Fruit fly (Drosophila melanogaster) whole organism, prepupa: ENCODE results near the gene Rev1.

Source experiments
- CG10631 ChIP-seq: fragments of 200-800 bp; sonication (Bioruptor generic); optimal IDR thresholded peaks from 2 replicates; lab custom pipeline; 2016; ENCODE audit warnings: missing biosample characterization, missing genetic modification characterization
- CG11762 ChIP-seq: fragments of 200-800 bp; sonication (Bioruptor generic); optimal IDR thresholded peaks from 3 replicates; lab custom pipeline; 2016; ENCODE audit warnings: missing biosample characterization, missing genetic modification characterization; ENCODE audit not compliant: insufficient read depth
- CG11902 ChIP-seq: fragments of 200-800 bp; sonication (Bioruptor generic); optimal IDR thresholded peaks from 3 replicates; lab custom pipeline; 2016; ENCODE audit warnings: missing biosample characterization, missing genetic modification characterization
- CG15336 ChIP-seq: fragments of 200-800 bp; sonication (Bioruptor generic); IDR thresholded peaks from 2 replicates; pipeline ENCODE4 v1.3.6; 2022; ENCODE audit warnings: missing biosample characterization, missing genetic modification characterization
- CG1621 ChIP-seq: fragments of 200-800 bp; sonication (Bioruptor generic); optimal IDR thresholded peaks from 3 replicates; lab custom pipeline; 2018; ENCODE audit warnings: missing biosample characterization, mild to moderate bottlenecking, missing genetic modification characterization
- CG16779 ChIP-seq: fragments of 200-800 bp; sonication (Bioruptor generic); optimal IDR thresholded peaks from 3 replicates; lab custom pipeline; 2017; ENCODE audit warnings: missing biosample characterization, mild to moderate bottlenecking, missing genetic modification characterization
- CG3032 ChIP-seq: fragments of 200-800 bp; optimal IDR thresholded peaks from 2 replicates; lab custom pipeline; 2019; ENCODE audit warnings: missing biosample characterization, mild to moderate bottlenecking, missing genetic modification characterization, moderate library complexity
- CG32006 ChIP-seq: fragments of 200-800 bp; sonication (Bioruptor generic); optimal IDR thresholded peaks from 3 replicates; lab custom pipeline; 2017; ENCODE audit warnings: missing biosample characterization, mild to moderate bottlenecking, missing genetic modification characterization
- CG3919 ChIP-seq: fragments of 200-800 bp; sonication (Bioruptor generic); optimal IDR thresholded peaks from 3 replicates; lab custom pipeline; 2016; ENCODE audit warnings: missing biosample characterization, missing genetic modification characterization
- CG6163 ChIP-seq: fragments of 200-800 bp; sonication (Bioruptor generic); IDR thresholded peaks from 3 replicates; pipeline ENCODE4 v1.3.6; 2022; ENCODE audit warnings: missing biosample characterization, missing genetic modification characterization
- CG6276 ChIP-seq: fragments of 200-800 bp; sonication (Bioruptor generic); optimal IDR thresholded peaks from 2 replicates; lab custom pipeline; 2017; ENCODE audit warnings: missing biosample characterization, mild to moderate bottlenecking, missing genetic modification characterization
- CG6792 ChIP-seq: fragments of 200-800 bp; sonication (Bioruptor generic); optimal IDR thresholded peaks from 3 replicates; lab custom pipeline; 2016; ENCODE audit warnings: missing biosample characterization, missing genetic modification characterization
- CG6808 ChIP-seq: fragments of 200-800 bp; sonication (Bioruptor generic); optimal IDR thresholded peaks from 3 replicates; lab custom pipeline; 2017; ENCODE audit warnings: missing biosample characterization, missing genetic modification characterization, mild to moderate bottlenecking, moderate library complexity, missing genetic modification reagents
- CG6854 ChIP-seq: fragments of 200-800 bp; sonication (Bioruptor generic); optimal IDR thresholded peaks from 2 replicates; lab custom pipeline; 2017; ENCODE audit warnings: missing biosample characterization, mild to moderate bottlenecking, missing genetic modification characterization
- CG7368 ChIP-seq: fragments of 200-800 bp; sonication (Bioruptor generic); optimal IDR thresholded peaks from 3 replicates; lab custom pipeline; 2016; ENCODE audit warnings: missing biosample characterization, missing genetic modification characterization
- CG8119 ChIP-seq: fragments of 200-800 bp; sonication (Bioruptor generic); IDR thresholded peaks from 3 replicates; pipeline ENCODE4 v1.3.6; 2022; ENCODE audit warnings: missing biosample characterization, missing genetic modification characterization
- CG8319 ChIP-seq: fragments of 200-800 bp; sonication (Bioruptor generic); optimal IDR thresholded peaks from 3 replicates; lab custom pipeline; 2016; ENCODE audit warnings: missing biosample characterization, missing genetic modification characterization
- CG8632 ChIP-seq: fragments of 200-800 bp; sonication (Bioruptor generic); optimal IDR thresholded peaks from 3 replicates; lab custom pipeline; 2016; ENCODE audit warnings: missing biosample characterization, missing genetic modification characterization
- CG9139 ChIP-seq: fragments of 200-800 bp; sonication (Bioruptor generic); optimal IDR thresholded peaks from 3 replicates; lab custom pipeline; 2017; ENCODE audit warnings: missing biosample characterization, mild to moderate bottlenecking, missing genetic modification characterization
- Eip75B ChIP-seq: fragments of 200-800 bp; sonication (Bioruptor generic); optimal IDR thresholded peaks from 3 replicates; lab custom pipeline; 2016; ENCODE audit warnings: missing biosample characterization, missing genetic modification characterization
- Eip93F ChIP-seq: fragments of 200-800 bp; sonication (Bioruptor generic); optimal IDR thresholded peaks from 2 replicates; lab custom pipeline; 2016; ENCODE audit warnings: missing biosample characterization, mild to moderate bottlenecking, missing genetic modification characterization
- Ets21C ChIP-seq: fragments of 200-800 bp; sonication (Bioruptor generic); optimal IDR thresholded peaks from 3 replicates; lab custom pipeline; 2016; ENCODE audit warnings: missing biosample characterization, missing genetic modification characterization
- Gug ChIP-seq: fragments of 200-800 bp; sonication (Bioruptor generic); IDR thresholded peaks from 2 replicates; pipeline ENCODE4 v1.3.6; 2022; ENCODE audit warnings: missing biosample characterization, missing genetic modification characterization
- Hr38 ChIP-seq: sonication (Bioruptor generic); optimal IDR thresholded peaks from 2 replicates; lab custom pipeline; 2016; ENCODE audit warnings: missing biosample characterization, missing genetic modification characterization
- Hr39 ChIP-seq: fragments of 200-800 bp; sonication (Bioruptor generic); optimal IDR thresholded peaks from 2 replicates; lab custom pipeline; 2016; ENCODE audit warnings: missing biosample characterization, missing genetic modification characterization
- Hr4 ChIP-seq: fragments of 200-800 bp; sonication (Bioruptor generic); optimal IDR thresholded peaks from 3 replicates; lab custom pipeline; 2016; ENCODE audit warnings: missing biosample characterization, missing genetic modification characterization
- Lpt ChIP-seq: fragments of 200-800 bp; sonication (Bioruptor generic); optimal IDR thresholded peaks from 3 replicates; lab custom pipeline; 2016; ENCODE audit warnings: missing biosample characterization, missing genetic modification characterization
- Met ChIP-seq: fragments of 200-800 bp; sonication (Bioruptor generic); optimal IDR thresholded peaks from 3 replicates; lab custom pipeline; 2016; ENCODE audit warnings: missing biosample characterization, missing genetic modification characterization
- OdsH ChIP-seq: fragments of 200-800 bp; sonication (Bioruptor generic); optimal IDR thresholded peaks from 3 replicates; lab custom pipeline; 2016; ENCODE audit warnings: missing biosample characterization, missing genetic modification characterization
- Smox ChIP-seq: fragments of 200-800 bp; sonication (Bioruptor generic); optimal IDR thresholded peaks from 3 replicates; lab custom pipeline; 2016; ENCODE audit warnings: missing biosample characterization, missing genetic modification characterization
- Sox102F ChIP-seq: fragments of 200-800 bp; sonication (Bioruptor generic); optimal IDR thresholded peaks from 2 replicates; lab custom pipeline; 2016; ENCODE audit warnings: missing biosample characterization, mild to moderate bottlenecking, missing genetic modification characterization
- achi ChIP-seq: fragments of 200-800 bp; sonication (Bioruptor generic); optimal IDR thresholded peaks from 3 replicates; lab custom pipeline; 2016; ENCODE audit warnings: missing biosample characterization, missing genetic modification characterization
- acj6 ChIP-seq: fragments of 200-800 bp; sonication (Bioruptor generic); optimal IDR thresholded peaks from 3 replicates; lab custom pipeline; 2016; ENCODE audit warnings: missing biosample characterization, missing genetic modification characterization
- cyc ChIP-seq: fragments of 200-800 bp; sonication (Bioruptor generic); optimal IDR thresholded peaks from 3 replicates; lab custom pipeline; 2016; ENCODE audit warnings: missing biosample characterization, missing genetic modification characterization
- dac ChIP-seq: fragments of 200-800 bp; sonication (Bioruptor generic); optimal IDR thresholded peaks from 2 replicates; lab custom pipeline; 2017; ENCODE audit warnings: missing biosample characterization, mild to moderate bottlenecking, missing genetic modification characterization
- dsx ChIP-seq: fragments of 200-800 bp; optimal IDR thresholded peaks from 3 replicates; lab custom pipeline; 2019; ENCODE audit warnings: missing biosample characterization, mild to moderate bottlenecking, missing genetic modification characterization, moderate library complexity; ENCODE audit not compliant: poor library complexity, severe bottlenecking
- eg ChIP-seq: fragments of 200-800 bp; sonication (Bioruptor generic); IDR thresholded peaks from 3 replicates; pipeline ENCODE4 v1.3.6; 2022; ENCODE audit warnings: missing biosample characterization, missing genetic modification characterization
- esn ChIP-seq: fragments of 200-800 bp; sonication (Bioruptor generic); optimal IDR thresholded peaks from 2 replicates; lab custom pipeline; 2016; ENCODE audit warnings: missing biosample characterization, mild to moderate bottlenecking, missing genetic modification characterization, moderate library complexity
- fd59A ChIP-seq: fragments of 200-800 bp; sonication (Bioruptor generic); optimal IDR thresholded peaks from 2 replicates; lab custom pipeline; 2017; ENCODE audit warnings: missing biosample characterization, mild to moderate bottlenecking, missing genetic modification characterization, missing genetic modification reagents
- fd85E ChIP-seq: fragments of 200-800 bp; sonication (Bioruptor generic); optimal IDR thresholded peaks from 3 replicates; lab custom pipeline; 2016; ENCODE audit warnings: missing biosample characterization, missing genetic modification characterization
- lz ChIP-seq: fragments of 200-800 bp; sonication (Bioruptor generic); optimal IDR thresholded peaks from 3 replicates; lab custom pipeline; 2016; ENCODE audit warnings: missing biosample characterization, missing genetic modification characterization
- pdm3 ChIP-seq: fragments of 200-800 bp; sonication (Bioruptor generic); optimal IDR thresholded peaks from 3 replicates; lab custom pipeline; 2016; ENCODE audit warnings: missing biosample characterization, missing genetic modification characterization
- salr ChIP-seq, 2 experiments: fragments of 200-800 bp; sonication (Bioruptor generic); optimal IDR thresholded peaks; 3 replicates each; lab custom pipeline; 2016 to 2018; ENCODE audit warnings: missing biosample characterization in 2 of 2, missing genetic modification characterization in 2 of 2, mild to moderate bottlenecking in 1 of 2
- spab ChIP-seq: fragments of 200-800 bp; sonication (Bioruptor generic); optimal IDR thresholded peaks from 2 replicates; lab custom pipeline; 2017; ENCODE audit warnings: missing biosample characterization, mild to moderate bottlenecking, missing genetic modification characterization, missing genetic modification reagents
- ss ChIP-seq, 2 experiments: fragments of 200-800 bp; sonication (Bioruptor generic); optimal IDR thresholded peaks; 2 replicates in 1 of 2; 3 replicates in 1 of 2; lab custom pipeline; 2017 to 2018; ENCODE audit warnings: mild to moderate bottlenecking in 2 of 2, missing biosample characterization in 2 of 2, missing genetic modification characterization in 2 of 2, moderate library complexity in 1 of 2
- svp ChIP-seq: fragments of 200-800 bp; sonication (Bioruptor generic); peaks from one replicate; lab custom pipeline; 2016; ENCODE audit warnings: missing biosample characterization, missing genetic modification characterization
- vri ChIP-seq: fragments of 200-800 bp; sonication (Bioruptor generic); optimal IDR thresholded peaks from 3 replicates; lab custom pipeline; 2016; ENCODE audit warnings: missing biosample characterization, mild to moderate bottlenecking, missing genetic modification characterization

The Rev1 gene

dm6 chr3L:617926-618325 is 36.2 kb upstream of the Rev1 start:
- TF ChIP-seq CG8119, result no peak
- TF ChIP-seq fd59A, result no peak
- no peak for TF ChIP-seq salr (GFP tag; optimal IDR thresholded peaks at IDR 0.05; lab: Kevin White, UChicago)
- no peak for TF ChIP-seq CG11902 (GFP tag; lab: Kevin White, UChicago)

dm6 chr3L:618347-619272 is 35.6 kb upstream of the Rev1 start:
- no peak for TF ChIP-seq eg
- peak; percentile 67 for TF ChIP-seq CG6854 (GFP tag; lab: Kevin White, UChicago)
- peak; percentile 57 for TF ChIP-seq CG16779
- TF ChIP-seq Eip93F (GFP tag; lab: Kevin White, UChicago), result peak; percentile 74
- peak; percentile 70 to 90 for TF ChIP-seq salr (GFP tag; optimal IDR thresholded peaks at IDR 0.05; lab: Kevin White, UChicago)
- TF ChIP-seq lz (GFP tag; lab: Kevin White, UChicago), result peak; percentile 94
- TF ChIP-seq svp (GFP tag; lab: Kevin White, UChicago), result peak; percentile 98
- no peak for TF ChIP-seq fd85E (GFP tag; lab: Kevin White, UChicago)
- TF ChIP-seq CG1621 (tag; lab: Kevin White, UChicago), result peak; percentile 69
- TF ChIP-seq Hr39 (GFP tag; lab: Kevin White, UChicago), result peak; percentile 93
- TF ChIP-seq Eip75B (GFP tag; lab: Kevin White, UChicago), result peak; percentile 90
- peak; percentile 87 for TF ChIP-seq CG32006 (GFP tag; lab: Kevin White, UChicago)
- peak; percentile 53 for TF ChIP-seq CG15336
- TF ChIP-seq Ets21C, result peak; percentile 90
- TF ChIP-seq Smox (GFP tag; lab: Kevin White, UChicago), result peak; percentile 92
- TF ChIP-seq dac, result peak; percentile 37
- peak; percentile 96 for TF ChIP-seq esn
- peak; percentile 73 for TF ChIP-seq vri (GFP tag; lab: Kevin White, UChicago)
- peak; percentile 95 for TF ChIP-seq Met (GFP tag; lab: Kevin White, UChicago)
- TF ChIP-seq ss (GFP tag; optimal IDR thresholded peaks at IDR 0.05; lab: Kevin White, UChicago), result peak; percentile 66 to 86
- peak; percentile 89 for TF ChIP-seq fd59A
- TF ChIP-seq acj6 (GFP tag; lab: Kevin White, UChicago), result peak; percentile 87
- TF ChIP-seq CG6808 (GFP tag; lab: Kevin White, UChicago), result peak; percentile 89
- peak; percentile 60 for TF ChIP-seq CG9139 (GFP tag; lab: Kevin White, UChicago)
- TF ChIP-seq cyc (GFP tag; lab: Kevin White, UChicago), result peak; percentile 93
- peak; percentile 58 for TF ChIP-seq CG7368 (GFP tag; lab: Kevin White, UChicago)
- TF ChIP-seq CG8319 (GFP tag; lab: Kevin White, UChicago), result peak; percentile 56
- TF ChIP-seq CG6792 (GFP tag; lab: Kevin White, UChicago), result peak; percentile 87
- peak; percentile 63; the same call in 2 of the 3 replicates for TF ChIP-seq CG6163
- TF ChIP-seq Sox102F (GFP tag; lab: Kevin White, UChicago), result peak; percentile 90
- peak; percentile 86 for TF ChIP-seq CG10631 (GFP tag; lab: Kevin White, UChicago)
- TF ChIP-seq spab (GFP tag; lab: Kevin White, UChicago), result peak; percentile 86
- TF ChIP-seq CG3032 (tag; lab: Kevin White, UChicago), result peak; percentile 91
- TF ChIP-seq achi (GFP tag; lab: Kevin White, UChicago), result peak; percentile 85
- TF ChIP-seq CG11762 (GFP tag; lab: Kevin White, UChicago), result peak; percentile 74
- peak; percentile 86 for TF ChIP-seq CG3919 (GFP tag; lab: Kevin White, UChicago)
- TF ChIP-seq Gug (GFP tag; lab: Robert Waterston, UW), result 0 out of 2 replicates have a peak, but pooled peaks have one; percentile 20
- TF ChIP-seq CG6276 (GFP tag; lab: Kevin White, UChicago), result peak; percentile 59
- peak; percentile 82 for TF ChIP-seq OdsH (GFP tag; lab: Kevin White, UChicago)
- peak; percentile 64 for TF ChIP-seq Hr4 (GFP tag; lab: Kevin White, UChicago)
- TF ChIP-seq pdm3 (GFP tag; lab: Kevin White, UChicago), result peak; percentile 81
- TF ChIP-seq dsx, result peak; percentile 81
- no peak for TF ChIP-seq Hr38 (GFP tag; lab: Kevin White, UChicago)
- peak; percentile 81 for TF ChIP-seq CG8632 (GFP tag; lab: Kevin White, UChicago)
- TF ChIP-seq CG8119, result peak; percentile 64; the same call in 2 of the 3 replicates
- TF ChIP-seq Lpt (GFP tag; lab: Kevin White, UChicago), result peak; percentile 47
